Fruit fly (Drosophila melanogaster): ENCODE data around the gene Trpgamma.
A peak's percentile ranks its signal among the peaks of the same experiment; 100 is the strongest.

Gene Trpgamma

DNA sequence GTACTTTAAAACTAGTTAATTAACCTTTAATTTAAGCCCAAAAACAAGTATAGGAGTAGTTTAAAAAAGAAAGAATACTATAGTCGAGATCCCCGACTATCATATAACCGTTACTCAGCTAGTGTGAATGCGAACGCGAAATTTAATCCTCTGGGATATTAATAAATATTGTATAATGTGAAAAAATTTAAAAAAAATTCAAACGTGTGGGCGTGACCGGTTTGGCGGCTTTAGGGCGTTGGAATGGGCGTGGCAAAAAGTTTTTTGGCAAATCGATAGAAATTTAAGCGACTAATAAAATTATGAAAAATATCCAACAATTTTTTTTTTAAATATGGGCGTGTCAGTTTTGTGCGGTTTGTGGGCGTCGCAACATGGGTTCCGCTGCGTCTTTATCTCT is 2.6 kb upstream of the Trpgamma start:
- no peak for TF ChIP-seq CG8478 (optimal IDR thresholded peaks at IDR 0.05)
- no peak for TF ChIP-seq CTCF (optimal IDR thresholded peaks at IDR 0.05)

DNA sequence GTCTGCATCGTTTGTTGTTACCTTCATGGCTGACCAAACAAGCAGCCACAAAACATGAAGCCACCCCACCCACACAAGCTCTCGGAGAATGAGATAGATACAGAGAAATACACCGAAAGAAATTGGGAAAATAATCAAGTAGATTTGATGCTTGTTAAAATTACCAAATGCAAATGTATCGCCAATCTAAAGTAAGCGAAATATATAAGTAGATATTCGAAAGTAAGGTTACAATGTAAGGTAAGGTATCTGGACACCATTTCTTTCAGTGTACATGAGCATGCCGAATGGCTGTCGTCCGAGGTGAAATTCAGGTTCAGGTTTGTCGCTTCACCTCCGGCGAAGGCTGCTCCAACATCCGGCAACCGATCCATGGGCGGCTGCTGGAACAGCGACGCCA is 4.2 kb downstream of the Trpgamma start:
- no peak for TF ChIP-seq CG8478 (optimal IDR thresholded peaks at IDR 0.05)
- TF ChIP-seq CTCF (optimal IDR thresholded peaks at IDR 0.05), result no peak

DNA sequence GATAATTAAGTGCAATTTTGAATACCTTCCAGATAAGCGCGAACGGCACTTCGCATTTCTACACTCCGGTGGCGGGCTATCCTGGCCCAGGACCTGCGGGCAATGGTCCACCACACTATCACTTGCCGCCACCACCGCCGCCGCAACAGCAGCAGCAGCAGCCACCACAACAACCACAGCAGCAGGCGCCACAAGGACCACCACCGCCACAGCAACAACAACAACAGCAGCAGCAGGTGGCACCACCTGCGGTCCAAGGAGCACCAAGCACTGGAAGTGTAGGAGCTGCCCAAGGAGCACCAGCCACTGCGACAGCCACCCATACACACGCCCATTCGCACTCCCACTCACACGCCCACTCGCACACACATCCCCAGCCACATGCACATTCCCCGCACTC is 19.0 kb downstream of the Trpgamma start:
- TF ChIP-seq CTCF (optimal IDR thresholded peaks at IDR 0.05), result no peak
- no peak for TF ChIP-seq CG8478 (optimal IDR thresholded peaks at IDR 0.05)

DNA sequence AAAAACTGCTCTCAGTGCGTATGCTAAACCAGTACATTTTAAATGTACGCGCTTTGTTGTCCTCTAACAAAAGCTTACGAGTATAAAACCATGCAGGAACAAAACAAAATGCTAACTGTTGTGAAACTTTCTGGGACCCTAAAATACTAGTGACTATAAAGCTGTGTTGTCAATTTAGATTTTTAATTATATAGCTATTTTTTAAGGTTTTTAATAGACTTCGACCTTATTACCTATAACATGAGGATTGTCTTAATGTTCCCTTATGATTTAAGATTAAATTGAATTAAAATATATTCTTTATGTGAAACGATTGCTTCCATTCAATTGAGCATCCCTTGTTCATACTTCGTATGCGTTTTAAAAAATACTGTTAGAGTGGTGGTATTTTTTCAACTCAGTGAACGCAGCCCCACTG is 19.8 kb downstream of the Trpgamma start:
- TF ChIP-seq CTCF (optimal IDR thresholded peaks at IDR 0.05), result no peak
- no peak for TF ChIP-seq CG8478 (optimal IDR thresholded peaks at IDR 0.05)

DNA sequence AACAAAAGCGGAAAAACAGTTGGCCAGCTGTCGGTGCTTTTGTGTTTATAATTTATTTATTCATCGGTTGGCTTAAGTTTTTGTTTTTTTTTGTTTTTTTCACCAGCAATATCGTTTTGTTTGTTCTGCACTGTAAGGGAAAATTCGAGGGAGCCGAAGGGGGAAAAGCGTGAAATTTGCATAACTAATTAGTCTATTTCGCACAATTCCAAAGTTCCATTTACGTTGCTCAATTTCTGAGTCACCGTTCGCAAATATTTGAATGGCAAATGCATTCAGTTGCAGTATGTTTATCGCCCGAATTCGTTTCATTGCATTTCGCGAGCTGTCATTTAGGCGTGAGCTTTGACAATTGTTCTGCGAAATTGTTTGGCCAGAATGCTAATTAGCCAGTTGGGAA is 23.0 kb downstream of the Trpgamma start:
- no peak for TF ChIP-seq CTCF (optimal IDR thresholded peaks at IDR 0.05)
- no peak for TF ChIP-seq CG8478 (optimal IDR thresholded peaks at IDR 0.05)

DNA sequence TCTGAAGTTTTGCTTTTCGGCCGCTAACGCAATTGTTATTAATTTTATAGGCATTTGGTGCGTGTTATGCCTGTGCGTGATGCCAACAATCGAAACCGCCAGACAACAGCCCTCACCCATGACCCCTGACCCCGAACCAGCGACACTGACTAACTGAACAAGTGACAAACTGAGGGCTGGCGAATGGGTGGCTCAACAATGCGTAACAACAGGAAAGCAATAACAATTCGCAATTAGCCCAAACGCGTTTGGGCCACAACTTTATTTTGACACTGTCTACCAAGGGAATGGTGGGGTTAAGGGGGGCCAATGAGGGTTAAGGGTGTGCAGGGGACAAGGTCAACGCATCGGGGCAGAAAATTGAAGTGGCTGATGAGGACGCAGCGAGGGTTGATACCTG is 27.6 kb downstream of the Trpgamma start:
- TF ChIP-seq CG8478 (optimal IDR thresholded peaks at IDR 0.05), result no peak
- no peak for TF ChIP-seq CTCF (optimal IDR thresholded peaks at IDR 0.05)

DNA sequence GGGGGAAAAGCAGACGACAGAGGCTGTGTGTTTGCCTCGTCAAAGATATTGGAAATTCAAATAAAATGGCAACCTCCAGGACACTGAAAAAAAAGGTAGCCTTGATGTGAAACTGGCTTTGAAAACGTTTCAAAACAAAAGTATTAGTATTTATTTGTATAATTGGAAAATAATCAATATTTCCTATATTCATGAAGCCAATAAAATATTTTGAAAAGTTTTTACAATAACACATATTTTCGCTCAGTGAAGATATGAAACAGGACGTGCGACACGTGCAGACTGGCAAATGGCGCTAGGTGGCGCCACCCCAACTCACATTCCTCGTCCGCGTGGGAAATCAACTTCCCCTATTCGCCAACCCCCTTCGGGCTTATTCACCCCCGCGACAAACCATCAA is 28.7 kb downstream of the Trpgamma start:
- TF ChIP-seq CTCF (optimal IDR thresholded peaks at IDR 0.05), result peak; percentile 51 to 57
- no peak for TF ChIP-seq CG8478 (optimal IDR thresholded peaks at IDR 0.05)

DNA sequence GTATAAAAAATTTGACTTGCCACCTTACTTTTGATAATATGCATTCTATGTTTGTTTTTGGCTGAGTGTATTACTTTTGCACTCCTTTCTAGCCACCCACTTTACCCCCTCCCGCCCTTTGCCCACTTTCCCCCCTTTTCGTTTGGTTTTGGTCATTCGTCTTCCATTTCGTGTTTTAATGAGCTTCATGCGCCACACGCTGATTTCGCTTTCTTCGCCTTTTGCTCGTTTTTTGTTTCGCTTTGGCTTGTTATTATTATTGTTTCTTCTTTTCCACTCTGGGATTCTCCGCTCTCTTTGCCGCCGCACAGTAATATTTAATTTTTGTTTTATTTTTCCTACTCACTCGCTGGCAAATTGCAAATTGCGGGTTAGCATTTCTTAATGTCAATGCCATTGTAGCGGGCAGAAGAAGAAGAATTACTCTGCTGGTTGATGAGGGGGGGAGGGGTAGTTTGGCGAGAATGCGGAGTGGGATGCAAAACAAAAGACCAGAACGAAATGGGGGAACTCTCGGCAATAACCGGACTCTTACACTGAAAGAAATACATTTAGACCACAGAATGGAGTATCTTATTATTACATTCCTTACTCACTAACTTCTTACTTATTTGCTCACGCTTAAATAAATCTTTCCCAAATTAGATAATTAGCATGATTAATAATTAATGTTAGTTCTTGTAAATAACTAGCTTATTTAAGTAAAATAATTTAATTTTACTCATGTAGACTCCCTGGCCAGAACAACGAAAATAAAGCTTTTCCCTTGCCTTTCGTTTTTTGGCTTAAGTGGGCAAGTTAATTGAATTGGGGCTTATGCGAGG is 30.8 kb downstream of the Trpgamma start:
- TF ChIP-seq CG8478 (optimal IDR thresholded peaks at IDR 0.05) (no peak), CTCF (optimal IDR thresholded peaks at IDR 0.05) (no peak)

DNA sequence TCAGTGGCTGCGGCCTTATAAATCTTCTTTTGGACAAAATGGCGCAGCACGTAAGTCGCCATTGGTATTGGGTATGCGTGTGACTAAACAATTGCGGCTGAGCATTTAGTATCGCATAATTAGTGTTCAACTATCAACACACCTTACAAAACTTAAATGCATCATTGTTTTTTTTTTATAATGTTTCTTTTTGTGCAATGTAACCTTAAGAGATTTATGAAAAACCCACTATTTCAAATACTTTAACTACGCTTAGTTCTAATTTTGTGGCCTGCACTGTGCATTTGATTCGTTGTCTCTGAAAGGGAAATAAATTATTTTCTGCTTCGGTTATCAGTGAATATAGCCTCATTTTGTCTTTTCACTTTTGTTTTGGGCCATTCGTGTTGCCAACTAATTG is 32.5 kb downstream of the Trpgamma start:
- TF ChIP-seq CG8478 (optimal IDR thresholded peaks at IDR 0.05) (no peak), CTCF (optimal IDR thresholded peaks at IDR 0.05) (no peak)

DNA sequence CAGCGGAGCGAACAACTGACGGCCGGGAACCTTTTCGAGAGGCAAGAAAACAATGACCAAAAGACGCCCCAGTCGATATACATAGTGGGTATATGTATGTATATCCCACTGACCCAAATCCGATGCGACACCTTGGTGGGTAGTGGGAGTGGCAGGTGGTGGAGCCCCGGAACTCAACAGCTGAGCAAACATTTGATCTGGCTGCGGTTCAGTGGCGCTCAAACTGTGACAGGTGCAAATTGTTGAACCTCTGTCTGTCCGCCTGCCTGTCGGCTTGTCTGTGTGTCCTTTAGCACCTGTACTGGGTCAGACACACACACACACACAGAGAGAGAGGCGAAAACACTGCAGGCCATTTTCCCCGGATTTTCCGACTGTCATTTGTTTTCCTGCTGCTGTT is 33.1 kb downstream of the Trpgamma start:
- TF ChIP-seq CG8478 (optimal IDR thresholded peaks at IDR 0.05) (no peak), CTCF (optimal IDR thresholded peaks at IDR 0.05) (no peak)

DNA sequence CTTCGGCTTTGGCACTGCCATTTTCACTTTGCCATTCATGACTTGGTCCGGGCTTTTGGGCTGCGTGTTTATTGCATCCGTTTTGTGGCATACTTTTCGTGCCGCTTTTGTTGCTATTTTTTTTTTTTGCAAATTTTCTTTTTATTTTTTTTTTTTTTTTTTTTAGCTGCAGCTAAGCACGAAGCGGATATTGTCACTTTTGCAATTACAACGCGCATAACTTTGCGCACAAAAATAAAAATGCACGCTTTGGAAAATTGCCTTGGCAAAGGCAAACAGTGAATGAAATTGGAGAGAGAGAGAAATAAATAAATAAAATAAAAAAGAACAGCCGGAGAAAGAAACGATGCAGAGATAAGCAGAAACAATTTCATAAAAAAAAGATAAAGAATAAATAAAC is 35.7 kb downstream of the Trpgamma start:
- no peak for TF ChIP-seq CTCF (optimal IDR thresholded peaks at IDR 0.05)
- no peak for TF ChIP-seq CG8478 (optimal IDR thresholded peaks at IDR 0.05)

DNA sequence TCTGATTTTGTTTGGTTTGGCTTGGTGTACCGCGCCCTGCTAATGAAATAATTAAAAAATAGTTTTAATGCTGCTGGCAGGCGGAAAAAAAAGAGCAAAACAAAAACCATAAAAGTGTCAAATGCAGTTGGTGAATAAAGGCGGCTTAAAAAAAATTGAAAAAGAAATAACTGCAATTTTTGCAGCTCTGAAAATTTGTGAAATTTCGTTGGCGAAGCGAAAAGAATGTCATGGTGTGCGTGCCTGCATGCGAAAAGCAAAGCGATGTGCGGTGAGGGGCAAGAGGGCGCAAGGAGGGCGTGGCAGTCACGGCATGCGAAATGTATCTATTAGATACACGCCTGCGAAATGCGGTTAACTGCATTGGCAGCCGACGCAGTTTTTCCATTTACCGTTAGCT is 38.2 kb downstream of the Trpgamma start:
- TF ChIP-seq CG8478 (optimal IDR thresholded peaks at IDR 0.05), result no peak
- no peak for TF ChIP-seq CTCF (optimal IDR thresholded peaks at IDR 0.05)

DNA sequence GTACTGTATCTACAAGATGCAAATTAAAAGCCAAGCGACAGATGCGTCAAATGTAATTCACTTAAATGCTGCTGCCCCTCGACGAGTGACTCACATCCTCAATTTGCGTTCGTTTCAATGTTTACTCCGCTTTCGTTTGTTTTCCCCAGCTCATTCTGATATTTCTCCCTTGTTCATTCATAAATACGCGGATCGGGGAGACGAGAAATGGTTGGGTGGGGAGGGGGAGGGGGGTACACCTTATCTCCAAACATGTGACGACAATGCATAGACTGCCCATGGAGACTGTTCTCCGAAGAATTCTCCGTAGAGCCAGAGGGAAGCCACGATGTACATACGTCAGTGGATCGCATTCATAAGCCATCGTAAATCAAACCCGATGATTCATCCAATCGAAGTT is 39.2 kb downstream of the Trpgamma start:
- TF ChIP-seq CG8478 (optimal IDR thresholded peaks at IDR 0.05) (no peak), CTCF (optimal IDR thresholded peaks at IDR 0.05) (no peak)

DNA sequence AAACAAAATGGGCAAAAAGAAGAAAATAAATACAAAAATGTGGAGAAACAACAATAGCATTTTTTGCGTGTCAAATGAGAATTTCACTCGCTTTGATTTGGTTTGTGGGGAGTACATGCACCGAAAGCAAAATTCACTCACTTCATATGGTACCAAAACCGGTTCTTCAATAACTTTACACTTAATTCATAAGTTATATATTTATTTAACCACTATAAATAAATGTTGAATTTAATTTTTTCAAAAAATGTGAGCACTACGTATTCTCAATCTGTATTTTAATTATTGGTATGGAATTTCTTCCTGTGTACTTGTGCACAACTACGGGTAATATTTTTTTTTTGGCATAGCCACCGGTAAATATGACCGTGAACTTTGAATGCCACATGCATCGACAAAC is 47.3 kb downstream of the Trpgamma start:
- TF ChIP-seq CG8478 (optimal IDR thresholded peaks at IDR 0.05) (no peak), CTCF (optimal IDR thresholded peaks at IDR 0.05) (no peak)

DNA sequence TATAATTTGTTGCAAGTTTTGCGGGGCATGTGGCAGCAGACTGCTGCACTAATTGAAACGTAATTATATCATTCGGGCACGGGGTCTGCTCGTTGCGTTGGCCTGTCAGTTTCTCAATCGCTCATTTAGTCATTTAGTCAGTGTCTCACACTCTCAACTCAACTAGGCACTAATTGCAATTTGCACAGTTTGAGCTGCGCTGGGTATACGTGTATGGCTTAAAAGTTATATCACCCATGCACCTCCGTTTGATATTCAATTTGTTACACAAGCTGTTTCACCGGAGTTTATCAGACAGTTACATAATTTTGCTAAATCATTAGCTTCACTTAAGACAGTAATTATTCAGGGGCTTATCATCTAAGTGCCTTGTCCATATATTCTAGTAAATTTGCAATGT is 48.6 kb downstream of the Trpgamma start:
- TF ChIP-seq CTCF (optimal IDR thresholded peaks at IDR 0.05), result no peak
- no peak for TF ChIP-seq CG8478 (optimal IDR thresholded peaks at IDR 0.05)

DNA sequence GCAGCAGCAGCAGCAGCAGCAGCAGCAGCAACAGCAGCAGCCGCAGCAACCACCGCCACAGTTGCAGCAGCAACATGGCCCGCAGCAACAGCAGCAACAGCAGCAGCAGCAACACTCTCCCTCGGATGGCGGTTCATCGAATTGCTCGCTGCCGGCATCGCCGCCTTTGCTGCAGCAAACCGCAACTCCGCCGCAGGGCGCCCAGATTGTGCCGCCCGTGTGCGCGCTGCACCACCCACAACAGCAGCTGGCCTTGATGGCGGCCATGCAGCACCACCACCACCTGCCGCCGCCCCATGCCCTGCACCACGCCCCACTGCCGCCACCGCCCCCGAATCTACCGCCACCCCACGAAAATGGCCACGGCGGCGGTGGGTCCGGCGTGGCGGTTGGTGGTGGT is 54.3 kb downstream of the Trpgamma start:
- TF ChIP-seq CG8478 (optimal IDR thresholded peaks at IDR 0.05), result no peak
- TF ChIP-seq CTCF (optimal IDR thresholded peaks at IDR 0.05), result no peak

DNA sequence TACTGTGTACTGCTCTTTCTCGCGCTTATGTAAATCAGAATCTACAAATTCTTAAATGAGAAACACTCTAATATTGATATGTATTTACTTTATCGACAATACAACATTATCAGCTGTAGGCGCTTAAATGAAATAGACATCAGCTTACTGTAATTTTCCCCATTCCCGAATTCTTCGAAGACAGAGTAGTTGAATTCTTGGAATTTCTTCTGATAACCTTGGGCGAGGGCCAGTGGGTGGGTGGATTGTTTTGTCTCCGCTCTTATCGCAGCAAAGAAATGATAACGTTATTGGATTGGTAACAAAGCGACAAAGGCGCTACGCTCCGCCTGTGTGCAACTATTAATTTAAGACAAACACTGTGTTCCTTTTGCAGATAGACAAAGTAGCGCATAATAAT is 55.0 kb downstream of the Trpgamma start:
- TF ChIP-seq CG8478 (optimal IDR thresholded peaks at IDR 0.05) (no peak), CTCF (optimal IDR thresholded peaks at IDR 0.05) (no peak)
